Fruit fly (Drosophila melanogaster) whole organism, pupa: Measurements from ENCODE around the gene CG13070.

ENCODE experiments used
- CG10348 ChIP-seq: fragments of 200-800 bp; sonication (Bioruptor generic); IDR thresholded peaks from 2 replicates; pipeline ENCODE4 v1.3.6; 2022; ENCODE audit warnings: missing biosample characterization, missing genetic modification characterization
- CG13204 ChIP-seq: fragments of 200-800 bp; sonication (Bioruptor generic); optimal IDR thresholded peaks from 2 replicates; lab custom pipeline; 2018; ENCODE audit warnings: missing biosample characterization, mild to moderate bottlenecking, missing genetic modification characterization, moderate library complexity
- CG15710 ChIP-seq: fragments of 200-800 bp; sonication (Bioruptor generic); optimal IDR thresholded peaks from 2 replicates; lab custom pipeline; 2018; ENCODE audit warnings: missing biosample characterization, mild to moderate bottlenecking, missing genetic modification characterization, moderate library complexity
- CG17806 ChIP-seq: fragments of 200-800 bp; sonication (Bioruptor generic); optimal IDR thresholded peaks from 2 replicates; lab custom pipeline; 2018; ENCODE audit warnings: missing biosample characterization, mild to moderate bottlenecking, missing genetic modification characterization, moderate library complexity
- CG32121 ChIP-seq: fragments of 200-800 bp; sonication (Bioruptor generic); IDR thresholded peaks from 2 replicates; pipeline ENCODE4 v1.3.6; 2022; ENCODE audit warnings: missing biosample characterization, missing genetic modification characterization
- CG8301 ChIP-seq: fragments of 200-800 bp; sonication (Bioruptor generic); optimal IDR thresholded peaks from 2 replicates; lab custom pipeline; 2018; ENCODE audit warnings: missing biosample characterization, mild to moderate bottlenecking, missing genetic modification characterization
- EcR ChIP-seq: fragments of 200-800 bp; sonication (Bioruptor generic); optimal IDR thresholded peaks from 3 replicates; lab custom pipeline; 2019; ENCODE audit warnings: missing biosample characterization, missing genetic modification characterization, mild to moderate bottlenecking, moderate library complexity, missing genetic modification reagents
- Pif1A ChIP-seq: fragments of 200-800 bp; sonication (Bioruptor generic); optimal IDR thresholded peaks from 3 replicates; lab custom pipeline; 2016; ENCODE audit warnings: missing biosample characterization, missing genetic modification characterization
- Snoo ChIP-seq: fragments of 200-800 bp; sonication (Bioruptor generic); optimal IDR thresholded peaks from 3 replicates; lab custom pipeline; 2017; ENCODE audit warnings: missing biosample characterization, mild to moderate bottlenecking, missing genetic modification characterization, inconsistent platforms

- TF ChIP-seq CG32121 (GFP tag; lab: Robert Waterston, UW) (no peak), CG17806 (no peak), EcR (no peak), Snoo (tag; lab: Kevin White, UChicago) (no peak), CG13204 (GFP tag; lab: Kevin White, UChicago) (no peak), CG8301 (tag; lab: Kevin White, UChicago) (no peak), CG15710 (tag; lab: Kevin White, UChicago) (no peak), CG10348 (GFP tag; lab: Robert Waterston, UW) (no peak), Pif1A (GFP tag; lab: Kevin White, UChicago) (no peak)
Measured at dm6 chr3L:16221278-16221677, 41.9 kb upstream of the CG13070 start.
